Fruit fly (Drosophila melanogaster) whole organism, embryonic: Measurements from ENCODE around the gene CG42399.
A peak's percentile ranks its signal among the peaks of the same experiment; 100 is the strongest.

Source experiments
- BEAF-32 ChIP-seq: fragments of 200-800 bp; sonication (Bioruptor generic); optimal IDR thresholded peaks from 3 replicates; lab custom pipeline; 2017; ENCODE audit warnings: missing biosample characterization, missing genetic modification characterization, mild to moderate bottlenecking, moderate library complexity, missing genetic modification reagents
- Bteb2 ChIP-seq: fragments of 200-800 bp; sonication (Bioruptor generic); optimal IDR thresholded peaks from 2 replicates; lab custom pipeline; 2016; ENCODE audit warnings: missing biosample characterization, missing genetic modification characterization
- CG10959 ChIP-seq: fragments of 200-800 bp; sonication (Bioruptor generic); IDR thresholded peaks from 2 replicates; pipeline ENCODE4 v1.3.6; 2022; ENCODE audit warnings: missing biosample characterization, missing genetic modification characterization
- CG11504 ChIP-seq: fragments of 200-800 bp; sonication (Bioruptor generic); optimal IDR thresholded peaks from 3 replicates; lab custom pipeline; 2019; ENCODE audit warnings: missing biosample characterization, mild to moderate bottlenecking, missing genetic modification characterization, moderate library complexity
- CG11723 ChIP-seq: fragments of 200-800 bp; sonication (Bioruptor generic); optimal IDR thresholded peaks from 2 replicates; lab custom pipeline; 2017; ENCODE audit warnings: missing biosample characterization, mild to moderate bottlenecking, missing genetic modification characterization
- CG14441 ChIP-seq: fragments of 200-800 bp; sonication (Bioruptor generic); IDR thresholded peaks from 2 replicates; pipeline ENCODE4 v1.3.6; 2022; ENCODE audit warnings: missing biosample characterization, missing genetic modification characterization
- CG15479 ChIP-seq: fragments of 200-800 bp; sonication (Bioruptor generic); optimal IDR thresholded peaks from 3 replicates; lab custom pipeline; 2019; ENCODE audit warnings: missing biosample characterization, mild to moderate bottlenecking, missing genetic modification characterization, moderate library complexity
- CG18764 ChIP-seq: fragments of 200-800 bp; sonication (Bioruptor generic); optimal IDR thresholded peaks from 3 replicates; lab custom pipeline; 2016; ENCODE audit warnings: missing biosample characterization, missing genetic modification characterization
- CG2120 ChIP-seq: fragments of 200-800 bp; sonication (Bioruptor generic); optimal IDR thresholded peaks from 3 replicates; lab custom pipeline; 2016; ENCODE audit warnings: missing biosample characterization, missing genetic modification characterization
- CG2875 ChIP-seq: fragments of 200-800 bp; sonication (Bioruptor generic); optimal IDR thresholded peaks from 2 replicates; lab custom pipeline; 2017; ENCODE audit warnings: missing biosample characterization, mild to moderate bottlenecking, missing genetic modification characterization, missing genetic modification reagents
- CG30431 ChIP-seq: fragments of 200-800 bp; sonication (Bioruptor generic); optimal IDR thresholded peaks from 2 replicates; lab custom pipeline; 2017; ENCODE audit warnings: missing biosample characterization, missing genetic modification characterization
- CG34224 ChIP-seq: fragments of 200-800 bp; sonication (Bioruptor generic); IDR thresholded peaks from 3 replicates; pipeline ENCODE4 v1.3.6; 2022; ENCODE audit warnings: missing biosample characterization, missing genetic modification characterization; ENCODE audit not compliant: partially characterized antibody
- CG34376 ChIP-seq: fragments of 200-800 bp; sonication (Bioruptor generic); optimal IDR thresholded peaks from 2 replicates; lab custom pipeline; 2018; ENCODE audit warnings: missing biosample characterization, mild to moderate bottlenecking, missing genetic modification characterization
- CG3847 ChIP-seq: fragments of 200-800 bp; sonication (Bioruptor generic); IDR thresholded peaks from 2 replicates; pipeline ENCODE4 v1.3.6; 2022; ENCODE audit warnings: missing biosample characterization, missing genetic modification characterization
- CG42726 ChIP-seq: fragments of 200-800 bp; sonication (Bioruptor generic); IDR thresholded peaks from 2 replicates; pipeline ENCODE4 v1.3.6; 2022; ENCODE audit warnings: missing biosample characterization, missing genetic modification characterization; ENCODE audit not compliant: partially characterized antibody
- CG4328 ChIP-seq: fragments of 200-800 bp; sonication (Bioruptor generic); optimal IDR thresholded peaks from 3 replicates; lab custom pipeline; 2017; ENCODE audit warnings: missing biosample characterization, missing genetic modification reagents, missing genetic modification characterization
- CG4424 ChIP-seq: fragments of 200-800 bp; sonication (Bioruptor generic); optimal IDR thresholded peaks from 3 replicates; lab custom pipeline; 2016; ENCODE audit warnings: missing biosample characterization, missing genetic modification characterization
- CG4820 ChIP-seq: fragments of 200-800 bp; sonication (Bioruptor generic); optimal IDR thresholded peaks from 3 replicates; lab custom pipeline; 2016; ENCODE audit warnings: missing biosample characterization, missing genetic modification characterization
- CG5180 ChIP-seq: fragments of 200-800 bp; sonication (Bioruptor generic); optimal IDR thresholded peaks from 3 replicates; lab custom pipeline; 2017; ENCODE audit warnings: missing biosample characterization, missing genetic modification characterization, mild to moderate bottlenecking, moderate library complexity, missing genetic modification reagents
- CG6683 ChIP-seq: fragments of 200-800 bp; sonication (Bioruptor generic); optimal IDR thresholded peaks from 2 replicates; lab custom pipeline; 2017; ENCODE audit warnings: missing biosample characterization, mild to moderate bottlenecking, missing genetic modification characterization, missing genetic modification reagents
- CG9437 ChIP-seq: fragments of 200-800 bp; sonication (Bioruptor generic); optimal IDR thresholded peaks from 2 replicates; lab custom pipeline; 2018; ENCODE audit warnings: missing biosample characterization, mild to moderate bottlenecking, missing genetic modification characterization
- HLH4C ChIP-seq: fragments of 200-800 bp; sonication (Bioruptor generic); IDR thresholded peaks from 3 replicates; pipeline ENCODE4 v1.3.6; 2022; ENCODE audit warnings: missing biosample characterization, missing genetic modification characterization; ENCODE audit not compliant: partially characterized antibody
- HmgZ ChIP-seq: fragments of 200-800 bp; sonication (Bioruptor generic); optimal IDR thresholded peaks from 2 replicates; lab custom pipeline; 2018; ENCODE audit warnings: missing biosample characterization, mild to moderate bottlenecking, missing genetic modification characterization
- NfI ChIP-seq: fragments of 200-800 bp; sonication (Bioruptor generic); optimal IDR thresholded peaks from 3 replicates; lab custom pipeline; 2018; ENCODE audit warnings: missing biosample characterization, mild to moderate bottlenecking, missing genetic modification characterization, moderate library complexity
- Opbp ChIP-seq: fragments of 200-800 bp; sonication (Bioruptor generic); IDR thresholded peaks from 3 replicates; pipeline ENCODE4 v1.3.6; 2022; ENCODE audit warnings: missing biosample characterization, missing genetic modification characterization; ENCODE audit not compliant: partially characterized antibody
- Sry-β ChIP-seq: fragments of 200-800 bp; sonication (Bioruptor generic); optimal IDR thresholded peaks from 2 replicates; lab custom pipeline; 2018; ENCODE audit warnings: missing biosample characterization, mild to moderate bottlenecking, missing genetic modification characterization, moderate library complexity
- aop ChIP-seq: fragments of 200-800 bp; sonication (Bioruptor generic); IDR thresholded peaks from 2 replicates; pipeline ENCODE4 v1.3.6; 2022; ENCODE audit warnings: missing biosample characterization, missing genetic modification characterization
- ase ChIP-seq: fragments of 200-800 bp; sonication (Bioruptor generic); IDR thresholded peaks from 3 replicates; pipeline ENCODE4 v1.3.6; 2022; ENCODE audit warnings: missing biosample characterization, missing genetic modification characterization
- bowl ChIP-seq: fragments of 200-800 bp; sonication (Bioruptor generic); IDR thresholded peaks from 2 replicates; pipeline ENCODE4 v1.3.6; 2022; ENCODE audit warnings: missing biosample characterization, missing genetic modification characterization
- btn ChIP-seq: fragments of 200-800 bp; sonication (Bioruptor generic); optimal IDR thresholded peaks from 2 replicates; lab custom pipeline; 2016; ENCODE audit warnings: missing biosample characterization, missing genetic modification characterization
- chm ChIP-seq: fragments of 200-800 bp; sonication (Bioruptor generic); IDR thresholded peaks from 2 replicates; pipeline ENCODE4 v1.3.6; 2022; ENCODE audit warnings: missing biosample characterization, missing genetic modification characterization
- corto ChIP-seq: fragments of 200-800 bp; sonication (Bioruptor generic); optimal IDR thresholded peaks from 2 replicates; lab custom pipeline; 2016; ENCODE audit warnings: missing biosample characterization, mild to moderate bottlenecking, missing genetic modification characterization, moderate library complexity
- dimm ChIP-seq: fragments of 200-800 bp; sonication (Bioruptor generic); IDR thresholded peaks from 2 replicates; pipeline ENCODE4 v1.3.6; 2022; ENCODE audit warnings: missing biosample characterization, missing genetic modification characterization
- gcm2 ChIP-seq: fragments of 200-800 bp; sonication (Bioruptor generic); optimal IDR thresholded peaks from 2 replicates; lab custom pipeline; 2016; ENCODE audit warnings: missing biosample characterization, missing genetic modification characterization
- ind ChIP-seq: fragments of 200-800 bp; sonication (Bioruptor generic); optimal IDR thresholded peaks from 3 replicates; lab custom pipeline; 2016; ENCODE audit warnings: missing biosample characterization, missing genetic modification characterization
- knrl ChIP-seq: fragments of 200-800 bp; sonication (Bioruptor generic); IDR thresholded peaks from 3 replicates; pipeline ENCODE4 v1.3.6; 2022; ENCODE audit warnings: missing biosample characterization, missing genetic modification characterization; ENCODE audit not compliant: partially characterized antibody
- lbe ChIP-seq: fragments of 200-800 bp; sonication (Bioruptor generic); optimal IDR thresholded peaks from 2 replicates; lab custom pipeline; 2016; ENCODE audit warnings: missing biosample characterization, mild to moderate bottlenecking, missing genetic modification characterization
- lilli ChIP-seq: fragments of 200-800 bp; sonication (Bioruptor generic); optimal IDR thresholded peaks from 3 replicates; lab custom pipeline; 2016; ENCODE audit warnings: missing biosample characterization, missing genetic modification characterization
- mld ChIP-seq: fragments of 200-800 bp; sonication (Bioruptor generic); IDR thresholded peaks from 3 replicates; pipeline ENCODE4 v1.3.6; 2022; ENCODE audit warnings: missing biosample characterization, missing genetic modification characterization; ENCODE audit not compliant: partially characterized antibody
- nerfin-1 ChIP-seq: fragments of 200-800 bp; sonication (Bioruptor generic); optimal IDR thresholded peaks from 3 replicates; lab custom pipeline; 2019; ENCODE audit warnings: missing biosample characterization, mild to moderate bottlenecking, missing genetic modification characterization, moderate library complexity
- pho ChIP-seq: fragments of 200-800 bp; sonication (Bioruptor generic); optimal IDR thresholded peaks from 2 replicates; lab custom pipeline; 2016; ENCODE audit warnings: missing biosample characterization, missing genetic modification characterization
- prd ChIP-seq, 3 experiments: fragments of >200 bp in 2 of 3; fragments of 200-800 bp in 1 of 3; sonication (Bioruptor generic) in 1 of 3; optimal IDR thresholded peaks in 2 of 3; IDR thresholded peaks in 1 of 3; 2 replicates in 2 of 3; 3 replicates in 1 of 3; pipeline versions ENCODE4 v1.3.6 to Lab custom; 2017 to 2022; ENCODE audit warnings: missing biosample characterization in 1 of 3, missing genetic modification characterization in 1 of 3
- rib ChIP-seq: fragments of 200-800 bp; sonication (Bioruptor generic); IDR thresholded peaks from 2 replicates; pipeline ENCODE4 v1.3.6; 2022; ENCODE audit warnings: missing biosample characterization, missing genetic modification characterization
- sob ChIP-seq: fragments of 200-800 bp; sonication (Bioruptor generic); IDR thresholded peaks from 2 replicates; pipeline ENCODE4 v1.3.6; 2022; ENCODE audit warnings: missing biosample characterization, missing genetic modification characterization
- stc ChIP-seq: fragments of 200-800 bp; sonication (Bioruptor generic); IDR thresholded peaks from 2 replicates; pipeline ENCODE4 v1.3.6; 2022; ENCODE audit warnings: missing biosample characterization, missing genetic modification characterization
- sug ChIP-seq: fragments of 200-800 bp; optimal IDR thresholded peaks from 2 replicates; lab custom pipeline; 2019; ENCODE audit warnings: missing biosample characterization, mild to moderate bottlenecking, missing genetic modification characterization, moderate library complexity
- tap ChIP-seq: fragments of 200-800 bp; optimal IDR thresholded peaks from 3 replicates; lab custom pipeline; 2019; ENCODE audit warnings: missing biosample characterization, mild to moderate bottlenecking, missing genetic modification characterization, moderate library complexity
- vfl ChIP-seq: fragments of 200-800 bp; sonication (Bioruptor generic); optimal IDR thresholded peaks from 2 replicates; lab custom pipeline; 2016; ENCODE audit warnings: missing biosample characterization, missing genetic modification characterization
- z ChIP-seq: fragments of 200-800 bp; sonication (Bioruptor generic); IDR thresholded peaks from 3 replicates; pipeline ENCODE4 v1.3.6; 2022; ENCODE audit warnings: missing biosample characterization, missing genetic modification characterization

CG42399 gene

DNA sequence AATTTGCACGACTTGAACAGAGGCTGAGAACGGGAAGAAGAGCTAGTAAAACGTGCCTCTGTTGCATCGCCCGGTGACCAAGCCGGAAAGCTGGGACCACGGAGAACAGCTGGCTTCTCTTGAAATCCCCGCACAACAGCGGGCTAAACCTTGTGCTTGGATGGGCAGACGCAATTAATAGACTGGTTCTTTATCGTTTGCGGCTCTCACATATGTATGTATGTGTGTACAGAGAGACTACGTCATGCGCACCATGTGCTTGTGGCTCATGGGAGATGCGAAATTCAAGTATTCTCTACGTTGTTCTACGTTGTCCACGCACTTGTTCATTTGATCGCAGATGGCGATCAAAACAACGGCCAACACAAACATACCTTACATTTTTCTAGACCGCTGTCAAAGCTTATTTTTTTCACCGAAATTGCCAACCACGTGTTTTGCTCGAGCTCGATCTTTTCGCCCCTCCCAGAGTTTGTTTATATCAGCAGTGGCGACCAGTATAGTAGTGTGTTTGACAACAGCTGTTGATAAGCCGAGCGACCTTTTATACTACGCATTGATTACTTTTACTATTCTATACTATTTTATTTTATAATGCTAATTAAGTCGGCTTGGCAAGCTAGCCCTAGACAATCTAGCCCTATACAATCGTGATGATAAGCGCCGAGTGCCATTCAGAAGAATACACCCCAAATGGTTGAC is 43.9 kb downstream of the CG42399 start (continued):
- no peak for TF ChIP-seq CG4820
- no peak for TF ChIP-seq HmgZ (tag; lab: Kevin White, UChicago)
- TF ChIP-seq CG15479 (GFP tag; lab: Kevin White, UChicago) = no peak
- no peak for TF ChIP-seq nerfin-1 (tag; lab: Kevin White, UChicago)
- TF ChIP-seq vfl (GFP tag; lab: Kevin White, UChicago) = no peak
- peak; percentile 41 for TF ChIP-seq CG9437 (GFP tag; lab: Kevin White, UChicago)
- peak; percentile 19 for TF ChIP-seq CG2120 (GFP tag; lab: Kevin White, UChicago)
- no peak for TF ChIP-seq stc (GFP tag; lab: Robert Waterston, UW)
- no peak for TF ChIP-seq NfI (GFP tag; lab: Kevin White, UChicago)
- no peak for TF ChIP-seq CG4424 (GFP tag; lab: Kevin White, UChicago)
- no peak for TF ChIP-seq CG5180 (GFP tag; lab: Kevin White, UChicago)
- TF ChIP-seq HLH4C (GFP tag; lab: Robert Waterston, UW) = no peak
- TF ChIP-seq CG34224 (GFP tag; lab: Robert Waterston, UW) = peak; percentile 44; the same call in 1 of the 3 replicates
- no peak for TF ChIP-seq ind (GFP tag; lab: Kevin White, UChicago)
- TF ChIP-seq Bteb2 (GFP tag; lab: Kevin White, UChicago) = no peak
- TF ChIP-seq tap (tag; lab: Kevin White, UChicago) = no peak
- no peak for TF ChIP-seq lilli (GFP tag; lab: Kevin White, UChicago)
- TF ChIP-seq BEAF-32 (GFP tag; lab: Kevin White, UChicago) = no peak
- TF ChIP-seq CG6683 (GFP tag; lab: Kevin White, UChicago) = no peak
- TF ChIP-seq ase (GFP tag; lab: Robert Waterston, UW) = no peak
- no peak for TF ChIP-seq knrl (GFP tag; lab: Robert Waterston, UW)
- no peak for TF ChIP-seq Sry-β (GFP tag; lab: Kevin White, UChicago)
- no peak for TF ChIP-seq btn (GFP tag; lab: Kevin White, UChicago)
- TF ChIP-seq CG11504 (tag; lab: Kevin White, UChicago) = no peak
- TF ChIP-seq CG18764 (GFP tag; lab: Kevin White, UChicago) = no peak
- no peak for TF ChIP-seq corto (GFP tag; lab: Kevin White, UChicago)
- peak; percentile 88 for TF ChIP-seq sug
- no peak for TF ChIP-seq bowl (GFP tag; lab: Robert Waterston, UW)
- TF ChIP-seq CG42726 (GFP tag; lab: Robert Waterston, UW) = no peak
- no peak for TF ChIP-seq CG10959
- TF ChIP-seq dimm = no peak
- TF ChIP-seq rib = peak; percentile 9; the same call in 1 of the 2 replicates
- no peak for TF ChIP-seq chm (GFP tag; lab: Robert Waterston, UW)
- no peak for TF ChIP-seq prd (optimal IDR thresholded peaks at IDR 0.05; lab: Kevin White, UChicago)
- TF ChIP-seq prd (GFP tag; IDR thresholded peaks at IDR 0.05; lab: Robert Waterston, UW) = no peak
- TF ChIP-seq gcm2 (GFP tag; lab: Kevin White, UChicago) = no peak
- TF ChIP-seq CG34376 (GFP tag; lab: Kevin White, UChicago) = peak; percentile 90
- TF ChIP-seq pho = no peak
- no peak for TF ChIP-seq CG3847 (GFP tag; lab: Robert Waterston, UW)
- TF ChIP-seq Opbp (GFP tag; lab: Robert Waterston, UW) = no peak
- TF ChIP-seq mld (GFP tag; lab: Robert Waterston, UW) = no peak
- TF ChIP-seq CG4328 (GFP tag; lab: Kevin White, UChicago) = no peak
- 0 out of 2 replicates have a peak, but pooled peaks have one; percentile 5 for TF ChIP-seq sob (GFP tag; lab: Robert Waterston, UW)
- TF ChIP-seq CG14441 (GFP tag; lab: Robert Waterston, UW) = no peak
- TF ChIP-seq CG2875 (GFP tag; lab: Kevin White, UChicago) = no peak
- TF ChIP-seq CG11723 = no peak
- no peak for TF ChIP-seq CG30431 (GFP tag; lab: Kevin White, UChicago)
- no peak for TF ChIP-seq z (GFP tag; lab: Robert Waterston, UW)
- no peak for TF ChIP-seq lbe (GFP tag; lab: Kevin White, UChicago)
- no peak for TF ChIP-seq aop (GFP tag; lab: Robert Waterston, UW)
